Worm (Caenorhabditis elegans): ENCODE measurements around the gene F56H9.9.
A peak's percentile ranks its signal among the peaks of the same experiment; 100 is the strongest.

The F56H9.9 gene

DNA sequence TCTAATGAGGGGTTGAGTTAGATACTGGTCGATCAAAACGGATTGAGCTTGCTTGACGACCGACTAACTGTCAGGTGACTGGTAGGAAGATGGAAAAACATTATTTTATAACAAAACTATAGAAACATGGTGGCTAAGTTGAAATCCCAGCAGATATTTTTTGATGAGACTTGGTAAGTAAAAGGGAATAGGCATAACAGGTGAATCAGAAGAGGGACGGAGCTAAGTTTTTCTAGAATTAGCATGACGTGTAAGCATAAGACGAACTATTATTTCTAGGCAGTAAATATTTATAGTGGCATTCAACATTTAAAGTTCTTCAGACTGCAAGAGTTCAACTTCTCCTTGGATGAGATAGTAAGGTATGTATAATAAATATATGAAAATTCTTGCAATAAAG, 20.2 kb upstream of the F56H9.9 start, which contains the start of gene F56H9.8:
F56H9.8 (plus strand) TSS at position 301 of the 400 bp plus-strand sequence.
- TF ChIP-seq unc-39 (tag; optimal IDR thresholded peaks at IDR 0.05) (no peak), nhr-237 (tag; optimal IDR thresholded peaks at IDR 0.05) (no peak), sem-4 (tag; optimal IDR thresholded peaks at IDR 0.05) (no peak)

- TF ChIP-seq mdl-1 (tag; optimal IDR thresholded peaks at IDR 0.05), result no peak
- no peak for TF ChIP-seq R02D3.7 (tag; optimal IDR thresholded peaks at IDR 0.05)
- TF ChIP-seq F13H6.1 (tag; optimal IDR thresholded peaks at IDR 0.05), result no peak
- no peak for TF ChIP-seq nhr-23 (tag; optimal IDR thresholded peaks at IDR 0.05)
- no peak for TF ChIP-seq ztf-1 (GFP tag; conservative IDR thresholded peaks at IDR 0.05)
- no peak for TF ChIP-seq lsy-2 (tag; optimal IDR thresholded peaks at IDR 0.05)
- TF ChIP-seq ceh-16 (tag; optimal IDR thresholded peaks at IDR 0.05), result no peak
These were observed 16.1 kb upstream of the F56H9.9 start, which contains the start of gene gpa-8 for ce11 chrV:12640384-12640783. Gene gpa-8, minus strand, starts transcription at chrV:12640484.

DNA sequence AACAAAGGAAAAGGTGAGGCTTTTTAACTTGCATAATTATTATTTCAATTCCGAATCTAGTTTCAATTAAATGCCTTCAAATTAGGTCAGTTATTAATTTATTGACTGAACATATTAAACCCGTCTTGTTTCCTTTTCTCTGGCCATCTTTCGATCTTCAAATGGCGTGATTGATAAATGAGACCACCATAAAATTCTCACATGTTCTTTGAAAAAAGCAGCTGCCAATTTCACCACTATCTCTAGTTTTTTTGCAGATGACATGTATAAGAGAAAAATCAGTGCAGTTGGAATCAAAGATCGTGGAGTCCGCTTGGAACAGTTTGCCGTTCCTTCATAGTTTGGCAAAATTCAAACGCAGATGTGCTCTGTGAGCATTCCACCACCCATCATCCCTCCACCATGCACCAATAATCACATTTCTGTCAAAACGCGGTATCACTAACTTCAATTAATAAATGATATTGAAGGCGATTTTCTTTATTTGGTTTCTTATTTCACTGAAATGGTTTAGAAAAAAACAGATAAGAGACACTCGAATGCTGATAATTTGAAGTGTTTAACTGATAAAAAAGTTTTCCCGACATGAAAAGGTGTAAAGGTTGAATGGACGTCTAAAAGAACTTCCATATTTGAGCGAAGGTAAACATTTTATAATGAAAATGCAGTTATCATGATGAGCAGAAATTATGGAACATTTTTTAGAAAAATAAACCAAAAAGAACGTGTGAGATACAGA, 13.7 kb upstream of the F56H9.9 start:
- TF ChIP-seq ama-1 (optimal IDR thresholded peaks at IDR 0.05) (no peak), sem-4 (tag; optimal IDR thresholded peaks at IDR 0.05) (peak; percentile 1), egl-27 (tag; optimal IDR thresholded peaks at IDR 0.05) (peak; percentile 37), nhr-237 (tag; optimal IDR thresholded peaks at IDR 0.05) (no peak), sma-9 (GFP tag; optimal IDR thresholded peaks at IDR 0.05) (peak; percentile 67), sma-9 (tag; optimal IDR thresholded peaks at IDR 0.05) (no peak), fos-1 (tag; optimal IDR thresholded peaks at IDR 0.05) (peak; percentile 51), crh-2 (tag; optimal IDR thresholded peaks at IDR 0.05) (peak; percentile 42), unc-55 (GFP tag; optimal IDR thresholded peaks at IDR 0.05) (no peak), gmeb-1 (tag; optimal IDR thresholded peaks at IDR 0.05) (peak; percentile 34)

ce11 chrV:12637238-12637690, 13.0 kb upstream of the F56H9.9 start, which contains the start of gene F56H9.2:
Gene F56H9.2, plus strand, starts transcription at chrV:12637663.
- TF ChIP-seq lsy-2 (tag; optimal IDR thresholded peaks at IDR 0.05), result peak in 1 of 2 experiments; percentile 60
- TF ChIP-seq nhr-237 (tag; optimal IDR thresholded peaks at IDR 0.05), result no peak
- no peak for TF ChIP-seq lin-11 (tag; optimal IDR thresholded peaks at IDR 0.05)
- no peak for TF ChIP-seq skn-1 (tag; optimal IDR thresholded peaks at IDR 0.05)
- TF ChIP-seq alr-1 (tag; optimal IDR thresholded peaks at IDR 0.05), result no peak
- TF ChIP-seq nhr-25 (tag; optimal IDR thresholded peaks at IDR 0.05), result peak; percentile 92
- TF ChIP-seq sma-9 (GFP tag; optimal IDR thresholded peaks at IDR 0.05), result peak; percentile 99
- TF ChIP-seq sma-9 (tag; optimal IDR thresholded peaks at IDR 0.05), result no peak
- no peak for TF ChIP-seq peb-1 (tag; optimal IDR thresholded peaks at IDR 0.05)
- peak; percentile 85 for TF ChIP-seq nhr-21 (tag; optimal IDR thresholded peaks at IDR 0.05)
- no peak for TF ChIP-seq lin-39 (tag; optimal IDR thresholded peaks at IDR 0.05)
- no peak for TF ChIP-seq nhr-12 (tag; optimal IDR thresholded peaks at IDR 0.05)
- TF ChIP-seq ztf-11 (tag; optimal IDR thresholded peaks at IDR 0.05), result no peak
- TF ChIP-seq ztf-4 (tag; optimal IDR thresholded peaks at IDR 0.05), result peak; percentile 56
- peak; percentile 93 for TF ChIP-seq F13H6.1 (tag; optimal IDR thresholded peaks at IDR 0.05)
- TF ChIP-seq unc-55 (GFP tag; optimal IDR thresholded peaks at IDR 0.05), result peak; percentile 39
- TF ChIP-seq C34F6.9 (tag; optimal IDR thresholded peaks at IDR 0.05), result peak; percentile 60
- TF ChIP-seq unc-62 (GFP tag; optimal IDR thresholded peaks at IDR 0.05), result no peak
- TF ChIP-seq nhr-6 (tag; optimal IDR thresholded peaks at IDR 0.05), result no peak
- TF ChIP-seq unc-39 (tag; optimal IDR thresholded peaks at IDR 0.05), result no peak
- no peak for TF ChIP-seq nhr-77 (tag; optimal IDR thresholded peaks at IDR 0.05)
- peak; percentile 57 for TF ChIP-seq ceh-16 (tag; optimal IDR thresholded peaks at IDR 0.05)
- TF ChIP-seq fos-1 (tag; optimal IDR thresholded peaks at IDR 0.05), result peak; percentile 62
- no peak for TF ChIP-seq ceh-82 (tag; optimal IDR thresholded peaks at IDR 0.05)
- no peak for TF ChIP-seq ztf-1 (GFP tag; conservative IDR thresholded peaks at IDR 0.05)
- peak; percentile 69 for TF ChIP-seq ama-1 (optimal IDR thresholded peaks at IDR 0.05)
- peak; percentile 90 for TF ChIP-seq nhr-129 (tag; optimal IDR thresholded peaks at IDR 0.05)
- peak; percentile 79 for TF ChIP-seq blmp-1 (tag; optimal IDR thresholded peaks at IDR 0.05; ENCODE audit: insufficient read depth)
- TF ChIP-seq elt-3 (tag; optimal IDR thresholded peaks at IDR 0.05), result no peak
- no peak for TF ChIP-seq mab-5 (tag; optimal IDR thresholded peaks at IDR 0.05)
- TF ChIP-seq gmeb-1 (tag; optimal IDR thresholded peaks at IDR 0.05), result peak; percentile 68
- TF ChIP-seq mbf-1 (tag; optimal IDR thresholded peaks at IDR 0.05), result no peak
- no peak for TF ChIP-seq snpc-4 (tag; optimal IDR thresholded peaks at IDR 0.05)
- peak; percentile 88 for TF ChIP-seq sma-3 (GFP tag; optimal IDR thresholded peaks at IDR 0.05)
- no peak for TF ChIP-seq zag-1 (tag; optimal IDR thresholded peaks at IDR 0.05)
- no peak for TF ChIP-seq aly-2 (tag; optimal IDR thresholded peaks at IDR 0.05)
- no peak for TF ChIP-seq ZK546.5 (tag; optimal IDR thresholded peaks at IDR 0.05)
- TF ChIP-seq crh-2 (tag; optimal IDR thresholded peaks at IDR 0.05), result peak; percentile 65
- TF ChIP-seq sem-4 (tag; optimal IDR thresholded peaks at IDR 0.05), result peak; percentile 58
- no peak for TF ChIP-seq nhr-10 (tag; optimal IDR thresholded peaks at IDR 0.05)
- peak; percentile 75 for TF ChIP-seq Y55F3AM.14 (GFP tag; optimal IDR thresholded peaks at IDR 0.05)
- TF ChIP-seq egl-27 (tag; optimal IDR thresholded peaks at IDR 0.05), result peak; percentile 90
- peak; percentile 66 to 80 for TF ChIP-seq mdl-1 (tag; optimal IDR thresholded peaks at IDR 0.05)
